Fruit fly (Drosophila melanogaster) whole organism, embryonic: ENCODE data around the gene Scgalpha.

Source experiments
- Adf1 ChIP-seq: fragments of 200-800 bp; sonication (Bioruptor generic); IDR thresholded peaks from 2 replicates; pipeline ENCODE4 v1.3.6; 2022; ENCODE audit warnings: missing biosample characterization, missing genetic modification characterization
- Bgb ChIP-seq: fragments of 200-800 bp; sonication (Bioruptor generic); IDR thresholded peaks from 2 replicates; pipeline ENCODE4 v1.3.6; 2022; ENCODE audit warnings: missing biosample characterization, missing genetic modification characterization; ENCODE audit not compliant: partially characterized antibody
- CG1024 ChIP-seq: fragments of 200-800 bp; sonication (Bioruptor generic); IDR thresholded peaks from 2 replicates; pipeline ENCODE4 v1.3.6; 2022; ENCODE audit warnings: missing biosample characterization, missing genetic modification characterization
- CG10543 ChIP-seq: fragments of 200-800 bp; sonication (Bioruptor generic); optimal IDR thresholded peaks from 3 replicates; lab custom pipeline; 2017; ENCODE audit warnings: missing biosample characterization, mild to moderate bottlenecking, missing genetic modification characterization, moderate library complexity
- CG12155 ChIP-seq: fragments of 200-800 bp; sonication (Bioruptor generic); optimal IDR thresholded peaks from 3 replicates; lab custom pipeline; 2016; ENCODE audit warnings: missing biosample characterization, missing genetic modification characterization
- CG12236 ChIP-seq: fragments of 200-800 bp; sonication (Bioruptor generic); optimal IDR thresholded peaks from 2 replicates; lab custom pipeline; 2016; ENCODE audit warnings: missing biosample characterization, missing genetic modification characterization
- CG1233 ChIP-seq: fragments of 200-800 bp; sonication (Bioruptor generic); optimal IDR thresholded peaks from 4 replicates; lab custom pipeline; 2018; ENCODE audit warnings: missing biosample characterization, mild to moderate bottlenecking, missing genetic modification characterization
- CG12659 ChIP-seq: fragments of 200-800 bp; sonication (Bioruptor generic); optimal IDR thresholded peaks from 3 replicates; lab custom pipeline; 2017; ENCODE audit warnings: mild to moderate bottlenecking, missing biosample characterization, missing genetic modification reagents, missing genetic modification characterization
- CG1529 ChIP-seq: fragments of 200-800 bp; sonication (Bioruptor generic); optimal IDR thresholded peaks from 3 replicates; lab custom pipeline; 2018; ENCODE audit warnings: missing biosample characterization, missing genetic modification characterization
- CG1603 ChIP-seq: fragments of 200-800 bp; sonication (Bioruptor generic); optimal IDR thresholded peaks from 2 replicates; lab custom pipeline; 2019; ENCODE audit warnings: missing biosample characterization, mild to moderate bottlenecking, missing genetic modification characterization, moderate library complexity
- CG17912 ChIP-seq: fragments of 200-800 bp; sonication (Bioruptor generic); optimal IDR thresholded peaks from 2 replicates; lab custom pipeline; 2018; ENCODE audit warnings: missing biosample characterization, mild to moderate bottlenecking, missing genetic modification characterization
- CG18476 ChIP-seq: fragments of 200-800 bp; sonication (Bioruptor generic); optimal IDR thresholded peaks from 2 replicates; lab custom pipeline; 2016; ENCODE audit warnings: missing biosample characterization, mild to moderate bottlenecking, missing genetic modification characterization
- CG18599 ChIP-seq: fragments of 200-800 bp; sonication (Bioruptor generic); optimal IDR thresholded peaks from 3 replicates; lab custom pipeline; 2017; ENCODE audit warnings: missing biosample characterization, missing genetic modification characterization, mild to moderate bottlenecking, moderate library complexity, missing genetic modification reagents
- CG18764 ChIP-seq: fragments of 200-800 bp; sonication (Bioruptor generic); optimal IDR thresholded peaks from 3 replicates; lab custom pipeline; 2016; ENCODE audit warnings: missing biosample characterization, missing genetic modification characterization
- CG2129 ChIP-seq: fragments of 200-800 bp; sonication (Bioruptor generic); IDR thresholded peaks from 2 replicates; pipeline ENCODE4 v1.3.6; 2022; ENCODE audit warnings: missing biosample characterization, missing genetic modification characterization; ENCODE audit not compliant: partially characterized antibody
- CG3065 ChIP-seq: fragments of 200-800 bp; sonication (Bioruptor generic); optimal IDR thresholded peaks from 2 replicates; lab custom pipeline; 2016; ENCODE audit warnings: missing biosample characterization, missing genetic modification characterization
- CG31441 ChIP-seq: fragments of 200-800 bp; sonication (Bioruptor generic); IDR thresholded peaks from 2 replicates; pipeline ENCODE4 v1.3.6; 2022; ENCODE audit warnings: missing biosample characterization, missing genetic modification characterization
- CG4282 ChIP-seq: fragments of 200-800 bp; sonication (Bioruptor generic); optimal IDR thresholded peaks from 2 replicates; lab custom pipeline; 2016; ENCODE audit warnings: missing biosample characterization, missing genetic modification characterization
- CG6765 ChIP-seq: fragments of 200-800 bp; sonication (Bioruptor generic); optimal IDR thresholded peaks from 3 replicates; lab custom pipeline; 2017; ENCODE audit warnings: missing biosample characterization, mild to moderate bottlenecking, missing genetic modification characterization
- CG7987 ChIP-seq: fragments of 200-800 bp; sonication (Bioruptor generic); optimal IDR thresholded peaks from 2 replicates; lab custom pipeline; 2018; ENCODE audit warnings: missing biosample characterization, mild to moderate bottlenecking, missing genetic modification characterization, moderate library complexity
- CG9215 ChIP-seq: fragments of 200-800 bp; sonication (Bioruptor generic); IDR thresholded peaks from 2 replicates; pipeline ENCODE4 v1.3.6; 2022; ENCODE audit warnings: missing biosample characterization, missing genetic modification characterization
- Dad ChIP-seq: fragments of 200-800 bp; sonication (Bioruptor generic); optimal IDR thresholded peaks from 3 replicates; lab custom pipeline; 2016; ENCODE audit warnings: missing biosample characterization, missing genetic modification characterization
- Elba2 ChIP-seq: fragments of 200-800 bp; sonication (Bioruptor generic); optimal IDR thresholded peaks from 3 replicates; lab custom pipeline; 2016; ENCODE audit warnings: missing biosample characterization, missing genetic modification characterization
- HmgZ ChIP-seq: fragments of 200-800 bp; sonication (Bioruptor generic); optimal IDR thresholded peaks from 2 replicates; lab custom pipeline; 2018; ENCODE audit warnings: missing biosample characterization, mild to moderate bottlenecking, missing genetic modification characterization
- Hr3 ChIP-seq: fragments of 200-800 bp; sonication (Bioruptor generic); optimal IDR thresholded peaks from 3 replicates; lab custom pipeline; 2016; ENCODE audit warnings: missing biosample characterization, missing genetic modification characterization
- Hsf ChIP-seq: fragments of 200-800 bp; sonication (Bioruptor generic); optimal IDR thresholded peaks from 3 replicates; lab custom pipeline; 2016; ENCODE audit warnings: missing biosample characterization, missing genetic modification characterization
- Kr ChIP-seq: fragments of 200-800 bp; sonication (Bioruptor generic); optimal IDR thresholded peaks from 2 replicates; lab custom pipeline; 2017; ENCODE audit warnings: missing biosample characterization, mild to moderate bottlenecking, missing genetic modification characterization
- Max ChIP-seq: fragments of 200-800 bp; sonication (Bioruptor generic); optimal IDR thresholded peaks from 2 replicates; lab custom pipeline; 2016; ENCODE audit warnings: missing biosample characterization, mild to moderate bottlenecking, missing genetic modification characterization
- Neu2 ChIP-seq: fragments of 200-800 bp; sonication (Bioruptor generic); optimal IDR thresholded peaks from 3 replicates; lab custom pipeline; 2016; ENCODE audit warnings: missing biosample characterization, missing genetic modification characterization, borderline replicate concordance
- Nf-YC ChIP-seq: fragments of 200-800 bp; optimal IDR thresholded peaks from 3 replicates; lab custom pipeline; 2019; ENCODE audit warnings: missing biosample characterization, mild to moderate bottlenecking, missing genetic modification characterization, moderate library complexity
- Opbp ChIP-seq: fragments of 200-800 bp; sonication (Bioruptor generic); IDR thresholded peaks from 3 replicates; pipeline ENCODE4 v1.3.6; 2022; ENCODE audit warnings: missing biosample characterization, missing genetic modification characterization; ENCODE audit not compliant: partially characterized antibody
- YL-1 ChIP-seq: fragments of 200-800 bp; sonication (Bioruptor generic); optimal IDR thresholded peaks from 3 replicates; lab custom pipeline; 2017; ENCODE audit warnings: missing biosample characterization, mild to moderate bottlenecking, missing genetic modification characterization
- crp ChIP-seq, 2 experiments: fragments of 200-800 bp; sonication (Bioruptor generic); optimal IDR thresholded peaks; 2 replicates in 1 of 2; 3 replicates in 1 of 2; lab custom pipeline; 2017; ENCODE audit warnings: missing biosample characterization in 2 of 2, missing genetic modification characterization in 2 of 2, mild to moderate bottlenecking in 1 of 2, moderate library complexity in 1 of 2
- dan ChIP-seq: fragments of 200-800 bp; sonication (Bioruptor generic); IDR thresholded peaks from 2 replicates; pipeline ENCODE4 v1.3.6; 2022; ENCODE audit warnings: missing biosample characterization, missing genetic modification characterization
- dimm ChIP-seq: fragments of 200-800 bp; sonication (Bioruptor generic); IDR thresholded peaks from 2 replicates; pipeline ENCODE4 v1.3.6; 2022; ENCODE audit warnings: missing biosample characterization, missing genetic modification characterization
- dpn ChIP-seq, 2 experiments: fragments of 200-800 bp; sonication (Bioruptor generic); optimal IDR thresholded peaks; 3 replicates each; lab custom pipeline; 2016; ENCODE audit warnings: missing biosample characterization in 2 of 2, missing genetic modification characterization in 2 of 2
- ems ChIP-seq: fragments of 200-800 bp; sonication (Bioruptor generic); optimal IDR thresholded peaks from 3 replicates; lab custom pipeline; 2016; ENCODE audit warnings: missing biosample characterization, missing genetic modification characterization
- fd64A ChIP-seq: fragments of 200-800 bp; sonication (Bioruptor generic); optimal IDR thresholded peaks from 3 replicates; lab custom pipeline; 2018; ENCODE audit warnings: missing biosample characterization, mild to moderate bottlenecking, missing genetic modification characterization
- grn ChIP-seq: fragments of 200-800 bp; sonication (Bioruptor generic); optimal IDR thresholded peaks from 3 replicates; lab custom pipeline; 2017; ENCODE audit warnings: missing biosample characterization, missing genetic modification characterization
- h ChIP-seq: fragments of >200 bp; optimal IDR thresholded peaks from 2 replicates; lab custom pipeline; 2017
- kah ChIP-seq: fragments of 200-800 bp; sonication (Bioruptor generic); optimal IDR thresholded peaks from 2 replicates; lab custom pipeline; 2018; ENCODE audit warnings: missing biosample characterization, mild to moderate bottlenecking, missing genetic modification characterization
- otp ChIP-seq: fragments of 200-800 bp; sonication (Bioruptor generic); IDR thresholded peaks from 3 replicates; pipeline ENCODE4, ENCODE4 v1.3.6; 2022; ENCODE audit warnings: missing biosample characterization, missing genetic modification characterization
- p53 ChIP-seq: fragments of 200-800 bp; sonication (Bioruptor generic); optimal IDR thresholded peaks from 2 replicates; lab custom pipeline; 2016; ENCODE audit warnings: missing biosample characterization, missing genetic modification characterization
- pita ChIP-seq: fragments of 200-800 bp; sonication (Bioruptor generic); optimal IDR thresholded peaks from 2 replicates; lab custom pipeline; 2017; ENCODE audit warnings: missing biosample characterization, mild to moderate bottlenecking, missing genetic modification characterization
- row ChIP-seq: fragments of 200-800 bp; sonication (Bioruptor generic); IDR thresholded peaks from 3 replicates; pipeline ENCODE4 v1.3.6; 2022; ENCODE audit warnings: missing biosample characterization, missing genetic modification characterization
- stwl ChIP-seq: fragments of 200-800 bp; sonication (Bioruptor generic); optimal IDR thresholded peaks from 3 replicates; lab custom pipeline; 2018; ENCODE audit warnings: missing biosample characterization, mild to moderate bottlenecking, missing genetic modification characterization, moderate library complexity
- tup ChIP-seq: fragments of 200-800 bp; sonication (Bioruptor generic); optimal IDR thresholded peaks from 2 replicates; lab custom pipeline; 2016; ENCODE audit warnings: missing biosample characterization, mild to moderate bottlenecking, missing genetic modification characterization, moderate library complexity
- vvl ChIP-seq: fragments of 200-800 bp; sonication (Bioruptor generic); IDR thresholded peaks from 2 replicates; pipeline ENCODE4 v1.3.6; 2022; ENCODE audit warnings: missing biosample characterization, missing genetic modification characterization
- wek ChIP-seq: fragments of 200-800 bp; sonication (Bioruptor generic); optimal IDR thresholded peaks from 3 replicates; lab custom pipeline; 2018; ENCODE audit warnings: missing biosample characterization, mild to moderate bottlenecking, missing genetic modification characterization, moderate library complexity
- zf30C ChIP-seq: fragments of 200-800 bp; sonication (Bioruptor generic); optimal IDR thresholded peaks from 3 replicates; lab custom pipeline; 2018; ENCODE audit warnings: missing biosample characterization, mild to moderate bottlenecking, missing genetic modification characterization

The Scgalpha gene

dm6 chr2L:8302766-8303479 is at the start of gene Scgalpha, which contains the start of gene wol:
Scgalpha (plus strand) TSS chr2L:8303429.
wol (minus strand) TSS chr2L:8302985.
- TF ChIP-seq p53 (GFP tag; lab: Kevin White, UChicago) (no peak), kah (GFP tag; lab: Kevin White, UChicago) (no peak), Hsf (GFP tag; lab: Kevin White, UChicago) (no peak), Dad (GFP tag; lab: Kevin White, UChicago) (no peak), stwl (tag; lab: Kevin White, UChicago) (peak; percentile 63), crp (GFP tag; optimal IDR thresholded peaks at IDR 0.05; lab: Kevin White, UChicago) (peak in 1 of 2 experiments; percentile 76), Adf1 (GFP tag; lab: Robert Waterston, UW) (peak; percentile 72; the same call in 1 of the 2 replicates), Kr (GFP tag; lab: Kevin White, UChicago) (no peak), vvl (GFP tag; lab: Robert Waterston, UW) (peak; percentile 25; the same call in 1 of the 2 replicates), Bgb (GFP tag; lab: Robert Waterston, UW) (peak; percentile 74), grn (GFP tag; lab: Kevin White, UChicago) (peak; percentile 31), Elba2 (GFP tag; lab: Kevin White, UChicago) (no peak), CG9215 (GFP tag; lab: Robert Waterston, UW) (no peak), CG1024 (GFP tag; lab: Robert Waterston, UW) (no peak), HmgZ (peak; percentile 16), CG7987 (GFP tag; lab: Kevin White, UChicago) (no peak), pita (GFP tag; lab: Kevin White, UChicago) (no peak), CG12155 (GFP tag; lab: Kevin White, UChicago) (no peak), CG18476 (GFP tag; lab: Kevin White, UChicago) (no peak), zf30C (GFP tag; lab: Kevin White, UChicago) (no peak), CG31441 (peak; percentile 46; the same call in 1 of the 2 replicates), CG18599 (GFP tag; lab: Kevin White, UChicago) (no peak), CG1603 (tag; lab: Kevin White, UChicago) (peak; percentile 31), CG2129 (0 out of 2 replicates have a peak, but pooled peaks have one; percentile 24), CG12236 (GFP tag; lab: Kevin White, UChicago) (no peak), CG10543 (GFP tag; lab: Kevin White, UChicago) (peak; percentile 16), CG12659 (peak; percentile 52), CG4282 (no peak), YL-1 (GFP tag; lab: Kevin White, UChicago) (peak; percentile 41), h (lab: Kevin White, UChicago) (no peak), otp (GFP tag; lab: Robert Waterston, UW) (no peak), tup (GFP tag; lab: Kevin White, UChicago) (no peak), dpn (GFP tag; optimal IDR thresholded peaks at IDR 0.05; lab: Kevin White, UChicago) (no peak), Opbp (GFP tag; lab: Robert Waterston, UW) (peak; percentile 76), CG17912 (GFP tag; lab: Kevin White, UChicago) (no peak), Hr3 (GFP tag; lab: Kevin White, UChicago) (no peak), CG18764 (no peak), dan (GFP tag; lab: Robert Waterston, UW) (no peak), CG1529 (GFP tag; lab: Kevin White, UChicago) (no peak), dimm (no peak), wek (GFP tag; lab: Kevin White, UChicago) (no peak), Max (no peak), CG6765 (GFP tag; lab: Kevin White, UChicago) (no peak), CG3065 (no peak), ems (no peak), row (GFP tag; lab: Robert Waterston, UW) (peak; percentile 66), Neu2 (GFP tag; lab: Kevin White, UChicago) (no peak), CG1233 (no peak), fd64A (GFP tag; lab: Kevin White, UChicago) (no peak), Nf-YC (peak; percentile 12)
